Worm (Caenorhabditis elegans) whole organism, L4 larva: Measurements from ENCODE around the gene inx-2.

Source experiments
- F10B5.3 ChIP-seq: sonication (generic microtip); optimal IDR thresholded peaks from 2 replicates; lab custom pipeline; 2016; ENCODE audit warnings: mild to moderate bottlenecking, missing genetic modification characterization, missing compliant biosample characterization
- F26F4.8 ChIP-seq: fragments of 200-800 bp; sonication (Bioruptor generic); conservative IDR thresholded peaks from 2 replicates; pipeline ENCODE4 v1.3.6; 2022; ENCODE audit warnings: missing genetic modification characterization, missing compliant biosample characterization
- F44E2.7 ChIP-seq: fragments of 200-800 bp; sonication (Bioruptor generic); IDR thresholded peaks from 2 replicates; pipeline ENCODE4 v2.1.2; 2022; ENCODE audit warnings: missing genetic modification characterization, missing compliant biosample characterization
- T20F7.1 ChIP-seq: fragments of 200-800 bp; sonication (Bioruptor generic); optimal IDR thresholded peaks from 2 replicates; lab custom pipeline; 2018; ENCODE audit warnings: mild to moderate bottlenecking, missing genetic modification characterization, missing compliant biosample characterization
- T26A8.4 ChIP-seq: fragments of 200-800 bp; sonication (Bioruptor generic); IDR thresholded peaks from 2 replicates; pipeline ENCODE4 v1.3.6; 2022; ENCODE audit warnings: missing genetic modification characterization, missing compliant biosample characterization
- ZK546.5 ChIP-seq, 2 experiments: sonication (generic microtip); optimal IDR thresholded peaks; 2 replicates each; lab custom pipeline; 2017; ENCODE audit warnings: missing biosample characterization in 2 of 2, missing genetic modification characterization in 2 of 2
- aha-1 ChIP-seq: fragments of 150-350 bp; peaks from one replicate; lab custom pipeline; 2014; ENCODE audit warnings: missing biosample characterization, missing genetic modification characterization
- arid-1 ChIP-seq: fragments of 200-800 bp; sonication (Bioruptor generic); conservative IDR thresholded peaks from 2 replicates; pipeline ENCODE4 v1.3.6; 2022; ENCODE audit warnings: missing genetic modification reagents, missing genetic modification characterization, missing compliant biosample characterization
- attf-4 ChIP-seq: sonication (generic microtip); optimal IDR thresholded peaks from 3 replicates; lab custom pipeline; 2017; ENCODE audit warnings: missing biosample characterization, missing genetic modification characterization
- ceh-32 ChIP-seq: sonication (generic microtip); optimal IDR thresholded peaks from 2 replicates; lab custom pipeline; 2016; ENCODE audit warnings: mild to moderate bottlenecking, missing genetic modification characterization, missing compliant biosample characterization; ENCODE audit not compliant: poor library complexity
- ceh-44 ChIP-seq: fragments of 200-800 bp; sonication (Bioruptor generic); IDR thresholded peaks from 2 replicates; pipeline ENCODE4 v1.3.6; 2022; ENCODE audit warnings: missing genetic modification reagents, missing genetic modification characterization, missing compliant biosample characterization
- ces-1 ChIP-seq: fragments of 150-350 bp; sonication (generic microtip); optimal IDR thresholded peaks from 4 replicates; lab custom pipeline; 2014; ENCODE audit warnings: missing biosample characterization, missing genetic modification reagents, missing genetic modification characterization
- daf-12 ChIP-seq: fragments of 150-350 bp; optimal IDR thresholded peaks from 2 replicates; lab custom pipeline; 2014; ENCODE audit warnings: missing biosample characterization, missing genetic modification reagents, missing genetic modification characterization
- daf-16 ChIP-seq, 3 experiments: sonication (generic microtip); optimal IDR thresholded peaks; 2 replicates each; lab custom pipeline; 2016 to 2017; ENCODE audit warnings: missing genetic modification characterization in 3 of 3, missing genetic modification reagents in 3 of 3, mild to moderate bottlenecking in 2 of 3, missing compliant biosample characterization in 2 of 3, missing biosample characterization in 1 of 3, moderate library complexity in 1 of 3
- daf-19 ChIP-seq: fragments of 200-800 bp; sonication (Bioruptor generic); conservative IDR thresholded peaks from 2 replicates; pipeline ENCODE4 v1.3.6; 2022; ENCODE audit warnings: missing genetic modification characterization, missing compliant biosample characterization
- daf-8 ChIP-seq: fragments of 200-800 bp; sonication (Bioruptor generic); IDR thresholded peaks from 2 replicates; pipeline ENCODE4 v1.3.6; 2022; ENCODE audit warnings: missing genetic modification characterization, missing compliant biosample characterization
- dmd-6 ChIP-seq: fragments of 200-800 bp; sonication (Bioruptor generic); IDR thresholded peaks from 2 replicates; pipeline ENCODE4 v1.3.6; 2022; ENCODE audit warnings: missing genetic modification reagents, missing genetic modification characterization, missing compliant biosample characterization
- dmd-9 ChIP-seq: fragments of 200-800 bp; sonication (Bioruptor generic); IDR thresholded peaks from 2 replicates; pipeline ENCODE4 v1.3.6; 2022; ENCODE audit warnings: missing genetic modification reagents, missing genetic modification characterization, missing compliant biosample characterization
- dve-1 ChIP-seq: sonication (generic microtip); optimal IDR thresholded peaks from 2 replicates; lab custom pipeline; 2017; ENCODE audit warnings: antibody characterized with exemption, mild to moderate bottlenecking, missing genetic modification characterization, missing compliant biosample characterization; ENCODE audit not compliant: insufficient read depth
- fkh-10 ChIP-seq: fragments of 150-350 bp; optimal IDR thresholded peaks from 2 replicates; lab custom pipeline; 2014; ENCODE audit warnings: missing biosample characterization, missing genetic modification reagents, missing genetic modification characterization
- hlh-11 ChIP-seq: fragments of 200-800 bp; sonication (Bioruptor generic); optimal IDR thresholded peaks from 2 replicates; lab custom pipeline; 2018; ENCODE audit warnings: mild to moderate bottlenecking, missing genetic modification characterization, missing compliant biosample characterization
- hlh-30 ChIP-seq: sonication (generic microtip); optimal IDR thresholded peaks from 2 replicates; lab custom pipeline; 2017; ENCODE audit warnings: antibody characterized with exemption, mild to moderate bottlenecking, missing genetic modification characterization, missing compliant biosample characterization; ENCODE audit not compliant: insufficient read depth
- lim-7 ChIP-seq: fragments of 200-800 bp; sonication (Bioruptor generic); IDR thresholded peaks from 2 replicates; pipeline ENCODE4 v1.3.6; 2022; ENCODE audit warnings: missing genetic modification characterization, missing compliant biosample characterization
- lin-1 ChIP-seq: fragments of 200-800 bp; sonication (Bioruptor generic); IDR thresholded peaks from 2 replicates; pipeline ENCODE4 v1.3.6; 2022; ENCODE audit warnings: missing genetic modification reagents, missing genetic modification characterization, missing compliant biosample characterization
- lin-15B ChIP-seq: fragments of 150-350 bp; sonication (generic microtip); optimal IDR thresholded peaks from 3 replicates; lab custom pipeline; 2014; ENCODE audit warnings: missing biosample characterization, missing genetic modification characterization
- madf-9 ChIP-seq: fragments of 200-800 bp; sonication (Bioruptor generic); conservative IDR thresholded peaks from 2 replicates; pipeline ENCODE4 v1.3.6; 2022; ENCODE audit warnings: missing genetic modification reagents, missing genetic modification characterization, missing compliant biosample characterization
- mep-1 ChIP-seq: fragments of 150-350 bp; sonication (generic microtip); optimal IDR thresholded peaks from 3 replicates; lab custom pipeline; 2014; ENCODE audit warnings: missing biosample characterization, missing genetic modification characterization
- mxl-2 ChIP-seq: fragments of 200-800 bp; sonication (Bioruptor generic); conservative IDR thresholded peaks from 2 replicates; pipeline ENCODE4 v1.3.6; 2022; ENCODE audit warnings: missing genetic modification reagents, missing genetic modification characterization, missing compliant biosample characterization
- nhr-11 ChIP-seq: fragments of 150-350 bp; optimal IDR thresholded peaks from 2 replicates; lab custom pipeline; 2014; ENCODE audit warnings: missing biosample characterization, missing genetic modification characterization
- nhr-237 ChIP-seq: sonication (generic microtip); optimal IDR thresholded peaks from 2 replicates; lab custom pipeline; 2017; ENCODE audit warnings: missing biosample characterization, missing genetic modification characterization
- nhr-28 ChIP-seq: fragments of 150-350 bp; optimal IDR thresholded peaks from 2 replicates; lab custom pipeline; 2014; ENCODE audit warnings: missing biosample characterization, missing genetic modification characterization
- nhr-41 ChIP-seq: fragments of 200-800 bp; sonication (Bioruptor generic); IDR thresholded peaks from 2 replicates; pipeline ENCODE4 v1.3.6; 2022; ENCODE audit warnings: missing genetic modification reagents, missing genetic modification characterization, missing compliant biosample characterization
- nhr-6 ChIP-seq: fragments of 150-350 bp; optimal IDR thresholded peaks from 2 replicates; lab custom pipeline; 2014; ENCODE audit warnings: missing biosample characterization, missing genetic modification characterization
- nhr-76 ChIP-seq: fragments of 150-350 bp; optimal IDR thresholded peaks from 2 replicates; lab custom pipeline; 2014; ENCODE audit warnings: missing biosample characterization, missing genetic modification characterization
- nhr-77 ChIP-seq: fragments of 150-350 bp; optimal IDR thresholded peaks from 2 replicates; lab custom pipeline; 2014; ENCODE audit warnings: missing biosample characterization, missing genetic modification characterization
- php-3 ChIP-seq: fragments of 200-800 bp; sonication (Bioruptor generic); IDR thresholded peaks from 2 replicates; pipeline ENCODE4 v1.3.6; 2022; ENCODE audit warnings: missing genetic modification reagents, missing genetic modification characterization, missing compliant biosample characterization
- pqm-1 ChIP-seq: sonication (generic microtip); optimal IDR thresholded peaks from 2 replicates; lab custom pipeline; 2017; ENCODE audit warnings: missing biosample characterization, missing genetic modification characterization
- rbr-2 ChIP-seq: sonication (generic microtip); optimal IDR thresholded peaks from 2 replicates; lab custom pipeline; 2016; ENCODE audit warnings: missing genotype, missing genetic modification characterization, missing compliant biosample characterization
- snpc-1.2 ChIP-seq: fragments of 200-800 bp; sonication (Bioruptor generic); IDR thresholded peaks from 2 replicates; pipeline ENCODE4 v1.3.6; 2022; ENCODE audit warnings: missing genetic modification reagents, missing genetic modification characterization, missing compliant biosample characterization
- snpc-4 ChIP-seq: fragments of 150-350 bp; optimal IDR thresholded peaks from 2 replicates; lab custom pipeline; 2014; ENCODE audit warnings: missing biosample characterization, missing genetic modification characterization
- spr-3 ChIP-seq: fragments of 200-800 bp; sonication (Bioruptor generic); optimal IDR thresholded peaks from 2 replicates; lab custom pipeline; 2018; ENCODE audit warnings: mild to moderate bottlenecking, missing genetic modification characterization, missing compliant biosample characterization
- tag-97 ChIP-seq: fragments of 200-800 bp; sonication (Bioruptor generic); IDR thresholded peaks from 2 replicates; pipeline ENCODE4 v1.3.6; 2022; ENCODE audit warnings: missing genetic modification characterization, missing compliant biosample characterization
- tra-1 ChIP-seq: fragments of 200-800 bp; sonication (Bioruptor generic); IDR thresholded peaks from 2 replicates; pipeline ENCODE4 v1.3.6; 2022; ENCODE audit warnings: missing genetic modification reagents, missing genetic modification characterization, missing compliant biosample characterization
- unc-39 ChIP-seq: sonication (generic microtip); optimal IDR thresholded peaks from 2 replicates; lab custom pipeline; 2017; ENCODE audit warnings: missing biosample characterization, missing genetic modification characterization
- unc-62 ChIP-seq, 3 experiments: fragments of 150-350 bp in 1 of 3; sonication (generic microtip); optimal IDR thresholded peaks in 2 of 3; peaks in 1 of 3; 1 replicate in 1 of 3; 2 replicates in 2 of 3; lab custom pipeline; 2014 to 2017; ENCODE audit warnings: missing biosample characterization in 3 of 3, missing genetic modification characterization in 3 of 3, missing genetic modification reagents in 3 of 3, missing genotype in 1 of 3
- vab-7 ChIP-seq: fragments of 200-800 bp; sonication (Bioruptor generic); IDR thresholded peaks from 2 replicates; pipeline ENCODE4 v1.3.6; 2022; ENCODE audit warnings: missing genetic modification reagents, missing genetic modification characterization, missing compliant biosample characterization
- zag-1 ChIP-seq: fragments of 150-350 bp; optimal IDR thresholded peaks from 2 replicates; lab custom pipeline; 2014; ENCODE audit warnings: missing biosample characterization, missing genetic modification characterization
- zip-2 ChIP-seq: fragments of 150-350 bp; optimal IDR thresholded peaks from 2 replicates; lab custom pipeline; 2014; ENCODE audit warnings: missing biosample characterization, missing genetic modification characterization
- ztf-11 ChIP-seq: fragments of 150-350 bp; optimal IDR thresholded peaks from 2 replicates; lab custom pipeline; 2014; ENCODE audit warnings: missing biosample characterization, missing genetic modification characterization

Gene inx-2

ce11 chrX:11323225-11323624 lies 26.7 kb upstream of the inx-2 start:
- TF ChIP-seq daf-16 (GFP tag; optimal IDR thresholded peaks at IDR 0.05; lab: Kevin White, UChicago) (no peak), daf-16 (tag; optimal IDR thresholded peaks at IDR 0.05; lab: Kevin White, UChicago) (peak; percentile 40), ces-1 (GFP tag; lab: Kevin White, UChicago) (no peak), madf-9 (no peak), ztf-11 (tag; lab: Kevin White, UChicago) (no peak), dmd-6 (GFP tag; lab: Robert Waterston, UW) (peak; percentile 44; the same call in 1 of the 2 replicates), aha-1 (tag; lab: Kevin White, UChicago) (peak; percentile 5), vab-7 (GFP tag; lab: Robert Waterston, UW) (no peak), nhr-28 (peak; percentile 13), pqm-1 (tag; lab: Kevin White, UChicago) (peak; percentile 80)
- TF ChIP-seq, all 104 proteins: peak for 5

ce11 chrX:11317939-11318338 lies 21.4 kb upstream of the inx-2 start, which contains the start of gene hizr-1:
TSS of gene hizr-1 (plus strand) at chrX:11318278.
- TF ChIP-seq zag-1 = no peak
- TF ChIP-seq spr-3 (GFP tag; lab: Kevin White, UChicago) = no peak
- no peak for TF ChIP-seq nhr-6
- no peak for TF ChIP-seq ceh-32
- no peak for TF ChIP-seq nhr-41
- no peak for TF ChIP-seq ZK546.5 (tag; optimal IDR thresholded peaks at IDR 0.05; lab: Kevin White, UChicago)
- no peak for TF ChIP-seq dmd-9 (GFP tag; lab: Robert Waterston, UW)
- TF ChIP-seq nhr-76 (tag; lab: Kevin White, UChicago) = no peak
- no peak for TF ChIP-seq lim-7
- no peak for TF ChIP-seq snpc-4 (tag; lab: Kevin White, UChicago)
- peak; percentile 1 for TF ChIP-seq aha-1 (tag; lab: Kevin White, UChicago)
- TF ChIP-seq hlh-30 = no peak
- TF ChIP-seq nhr-77 = no peak
- TF ChIP-seq dve-1 (tag; lab: Kevin White, UChicago) = peak; percentile 36
- TF ChIP-seq daf-12 (tag; lab: Kevin White, UChicago) = no peak
- TF ChIP-seq dmd-6 (GFP tag; lab: Robert Waterston, UW) = no peak
- TF ChIP-seq php-3 (GFP tag; lab: Robert Waterston, UW) = peak; percentile 15; the same call in 1 of the 2 replicates
- TF ChIP-seq mep-1 (tag; lab: Kevin White, UChicago) = no peak
- TF ChIP-seq unc-39 = no peak
- TF ChIP-seq nhr-28 = peak; percentile 68
- TF ChIP-seq unc-62 (GFP tag; optimal IDR thresholded peaks at IDR 0.05 in 1 of 2; lab: Kevin White, UChicago) = no peak
- no peak for TF ChIP-seq unc-62 (tag; optimal IDR thresholded peaks at IDR 0.05; lab: Kevin White, UChicago)
- TF ChIP-seq nhr-11 (tag; lab: Kevin White, UChicago) = no peak
- no peak for TF ChIP-seq fkh-10 (GFP tag; lab: Kevin White, UChicago)
- no peak for TF ChIP-seq F26F4.8
- TF ChIP-seq zip-2 (tag; lab: Kevin White, UChicago) = no peak
- TF ChIP-seq daf-16 (GFP tag; optimal IDR thresholded peaks at IDR 0.05; lab: Kevin White, UChicago) = no peak
- peak; percentile 68 for TF ChIP-seq daf-16 (tag; optimal IDR thresholded peaks at IDR 0.05; lab: Kevin White, UChicago)
- TF ChIP-seq nhr-237 (tag; lab: Kevin White, UChicago) = no peak
- TF ChIP-seq daf-19 (GFP tag; lab: Robert Waterston, UW) = no peak
- TF ChIP-seq lin-15B (tag; lab: Kevin White, UChicago) = no peak
- TF ChIP-seq F10B5.3 (tag; lab: Kevin White, UChicago) = no peak
- no peak for TF ChIP-seq ztf-11 (tag; lab: Kevin White, UChicago)
- no peak for TF ChIP-seq lin-1 (GFP tag; lab: Robert Waterston, UW)
- no peak for TF ChIP-seq rbr-2 (tag; lab: Kevin White, UChicago)
- no peak for TF ChIP-seq tag-97 (GFP tag; lab: Robert Waterston, UW)
- TF ChIP-seq daf-8 (GFP tag; lab: Robert Waterston, UW) = no peak
- no peak for TF ChIP-seq mxl-2 (GFP tag; lab: Robert Waterston, UW)
- no peak for TF ChIP-seq T26A8.4 (GFP tag; lab: Robert Waterston, UW)
- no peak for TF ChIP-seq attf-4
- TF ChIP-seq arid-1 (GFP tag; lab: Robert Waterston, UW) = no peak
- peak; percentile 68 for TF ChIP-seq pqm-1 (tag; lab: Kevin White, UChicago)
- TF ChIP-seq T20F7.1 (GFP tag; lab: Kevin White, UChicago) = no peak
- TF ChIP-seq F44E2.7 = no peak
- no peak for TF ChIP-seq tra-1 (GFP tag; lab: Robert Waterston, UW)
- peak; percentile 26 for TF ChIP-seq hlh-11 (tag; lab: Kevin White, UChicago)
- no peak for TF ChIP-seq ceh-44 (GFP tag; lab: Robert Waterston, UW)
- TF ChIP-seq snpc-1.2 (GFP tag; lab: Robert Waterston, UW) = no peak
